Worm (Caenorhabditis elegans): Measurements from ENCODE around the gene acl-5.

DNA sequence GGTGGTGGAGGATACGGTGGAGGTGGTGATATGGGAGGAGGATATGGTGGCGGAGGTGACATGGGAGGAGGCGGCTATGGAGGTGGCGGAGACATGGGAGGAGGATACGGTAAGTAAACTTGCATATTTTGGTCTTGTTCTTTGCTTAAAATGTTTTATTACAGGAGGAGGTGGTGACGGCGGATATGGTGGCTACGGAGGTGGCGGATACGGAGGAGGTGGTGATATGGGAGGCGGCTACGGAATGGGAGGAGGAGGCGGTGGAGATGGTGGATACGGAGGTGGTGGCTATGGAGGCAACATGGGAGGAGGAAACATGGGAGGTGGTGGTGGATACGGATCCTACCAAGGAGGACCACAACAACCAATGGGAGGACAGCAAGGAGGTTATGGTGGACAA is 9.3 kb upstream of the acl-5 start:
- TF ChIP-seq flt-1 (GFP tag; IDR thresholded peaks at IDR 0.05) (no peak), cog-1 (tag; optimal IDR thresholded peaks at IDR 0.05) (no peak), T22C8.4 (GFP tag; IDR thresholded peaks at IDR 0.05) (no peak), med-1 (GFP tag; optimal IDR thresholded peaks at IDR 0.05; ENCODE audit: insufficient read depth) (no peak), ref-1 (GFP tag; conservative IDR thresholded peaks at IDR 0.05) (no peak)
